Worm (Caenorhabditis elegans) whole organism, young adult: ENCODE data around the gene nlp-50.

Source experiments
- F49E8.2 ChIP-seq: sonication (generic microtip); optimal IDR thresholded peaks from 3 replicates; lab custom pipeline; 2017; ENCODE audit warnings: missing genetic modification characterization, mild to moderate bottlenecking, missing compliant biosample characterization, antibody characterized with exemption, moderate library complexity; ENCODE audit not compliant: insufficient read depth
- F57A8.1 ChIP-seq: fragments of 200-800 bp; sonication (Bioruptor generic); optimal IDR thresholded peaks from 2 replicates; lab custom pipeline; 2018; ENCODE audit warnings: mild to moderate bottlenecking, missing genetic modification characterization, moderate library complexity, missing compliant biosample characterization
- K11D2.4 ChIP-seq: fragments of 200-800 bp; sonication (Bioruptor generic); IDR thresholded peaks from 2 replicates; pipeline ENCODE4 v1.3.6; 2022; ENCODE audit warnings: missing genetic modification reagents, missing genetic modification characterization, missing compliant biosample characterization
- Y53F4B.3 ChIP-seq: fragments of 200-800 bp; sonication (Bioruptor generic); IDR thresholded peaks from 2 replicates; pipeline ENCODE4 v1.3.6; 2022; ENCODE audit warnings: missing genetic modification reagents, missing genetic modification characterization, missing compliant biosample characterization
- akir-1 ChIP-seq: fragments of 200-800 bp; sonication (Bioruptor generic); optimal IDR thresholded peaks from 2 replicates; lab custom pipeline; 2018; ENCODE audit warnings: mild to moderate bottlenecking, missing genetic modification characterization, moderate library complexity, missing compliant biosample characterization
- ama-1 ChIP-seq, 3 experiments: fragments of 150-350 bp in 1 of 3; sonication (generic microtip) in 2 of 3; optimal IDR thresholded peaks; 2 replicates each; lab custom pipeline; 2014 to 2018; ENCODE audit warnings: missing biosample characterization in 2 of 3, missing genetic modification characterization in 2 of 3, missing genetic modification reagents in 2 of 3
- athp-1 ChIP-seq: sonication (generic microtip); optimal IDR thresholded peaks from 2 replicates; lab custom pipeline; 2017; ENCODE audit warnings: mild to moderate bottlenecking, missing genetic modification characterization, missing compliant biosample characterization
- attf-3 ChIP-seq: fragments of 200-800 bp; sonication (Bioruptor generic); conservative IDR thresholded peaks from 2 replicates; pipeline ENCODE4 v1.3.6; 2022; ENCODE audit warnings: missing genetic modification reagents, missing genetic modification characterization, missing compliant biosample characterization
- attf-5 ChIP-seq: fragments of 200-800 bp; sonication (Bioruptor generic); optimal IDR thresholded peaks from 2 replicates; lab custom pipeline; 2018; ENCODE audit warnings: mild to moderate bottlenecking, missing genetic modification characterization, missing compliant biosample characterization
- ccch-3 ChIP-seq: fragments of 200-800 bp; sonication (Bioruptor generic); optimal IDR thresholded peaks from 2 replicates; lab custom pipeline; 2018; ENCODE audit warnings: mild to moderate bottlenecking, missing genetic modification characterization, missing compliant biosample characterization
- cebp-2 ChIP-seq: fragments of 200-800 bp; sonication (Bioruptor generic); IDR thresholded peaks from 2 replicates; pipeline ENCODE4 v1.3.6; 2022; ENCODE audit warnings: missing genetic modification characterization, missing compliant biosample characterization
- ceh-27 ChIP-seq: fragments of 200-800 bp; sonication (Bioruptor generic); optimal IDR thresholded peaks from 2 replicates; lab custom pipeline; 2018; ENCODE audit warnings: mild to moderate bottlenecking, missing genetic modification characterization, moderate library complexity, missing compliant biosample characterization
- dpl-1 ChIP-seq: fragments of 150-350 bp; optimal IDR thresholded peaks from 2 replicates; lab custom pipeline; 2014; ENCODE audit warnings: missing biosample characterization, missing genetic modification reagents, missing genetic modification characterization
- efl-1 ChIP-seq: fragments of 150-350 bp; optimal IDR thresholded peaks from 2 replicates; lab custom pipeline; 2014; ENCODE audit warnings: missing biosample characterization, missing genetic modification reagents, missing genetic modification characterization
- gei-17 ChIP-seq: fragments of 200-800 bp; sonication (Bioruptor generic); optimal IDR thresholded peaks from 2 replicates; lab custom pipeline; 2018; ENCODE audit warnings: mild to moderate bottlenecking, missing genetic modification characterization, missing compliant biosample characterization
- hmg-1.2 ChIP-seq: fragments of 200-800 bp; sonication (Bioruptor generic); IDR thresholded peaks from 2 replicates; pipeline ENCODE4 v1.3.6; 2022; ENCODE audit warnings: missing genetic modification reagents, missing genetic modification characterization, missing compliant biosample characterization
- hsf-1 ChIP-seq: fragments of 200-800 bp; sonication (Bioruptor generic); IDR thresholded peaks from 2 replicates; pipeline ENCODE4 v1.3.6; 2022; ENCODE audit warnings: missing genetic modification reagents, missing genetic modification characterization, missing compliant biosample characterization
- lin-35 ChIP-seq, 3 experiments: fragments of 150-350 bp in 2 of 3; sonication (generic microtip) in 1 of 3; optimal IDR thresholded peaks; 2 replicates each; lab custom pipeline; 2014 to 2018; ENCODE audit warnings: missing biosample characterization in 3 of 3, missing genetic modification characterization in 3 of 3, missing genetic modification reagents in 3 of 3
- lin-54 ChIP-seq: fragments of 200-800 bp; sonication (Bioruptor generic); optimal IDR thresholded peaks from 2 replicates; lab custom pipeline; 2018; ENCODE audit warnings: mild to moderate bottlenecking, missing genetic modification characterization, missing compliant biosample characterization
- lir-1 ChIP-seq: fragments of 200-800 bp; sonication (Bioruptor generic); conservative IDR thresholded peaks from 2 replicates; pipeline ENCODE4 v1.3.6; 2022; ENCODE audit warnings: missing genetic modification reagents, missing genetic modification characterization, missing compliant biosample characterization
- lsl-1 ChIP-seq: fragments of 200-800 bp; sonication (Bioruptor generic); optimal IDR thresholded peaks from 2 replicates; lab custom pipeline; 2018; ENCODE audit warnings: mild to moderate bottlenecking, missing genetic modification characterization, moderate library complexity, missing compliant biosample characterization
- mcd-1 ChIP-seq: fragments of 200-800 bp; sonication (Bioruptor generic); IDR thresholded peaks from 2 replicates; pipeline ENCODE4 v1.3.6; 2022; ENCODE audit warnings: missing genetic modification reagents, missing genetic modification characterization, missing compliant biosample characterization
- nfya-1 ChIP-seq: sonication (generic microtip); optimal IDR thresholded peaks from 2 replicates; lab custom pipeline; 2017; ENCODE audit warnings: antibody characterized with exemption, missing compliant biosample characterization, missing genetic modification characterization, borderline replicate concordance; ENCODE audit not compliant: insufficient read depth
- nhr-27 ChIP-seq: fragments of 200-800 bp; sonication (Bioruptor generic); optimal IDR thresholded peaks from 2 replicates; lab custom pipeline; 2018; ENCODE audit warnings: mild to moderate bottlenecking, missing genetic modification characterization, moderate library complexity, missing compliant biosample characterization
- pha-4 ChIP-seq: fragments of 150-350 bp; sonication (generic microtip); optimal IDR thresholded peaks from 2 replicates; lab custom pipeline; 2014; ENCODE audit warnings: missing biosample characterization, missing genetic modification reagents, missing genetic modification characterization
- rec-8 ChIP-seq, 2 experiments: sonication (generic microtip); optimal IDR thresholded peaks; 2 replicates each; lab custom pipeline; 2016; ENCODE audit warnings: mild to moderate bottlenecking in 2 of 2, missing genetic modification characterization in 2 of 2, missing genetic modification reagents in 2 of 2, missing genotype in 2 of 2, missing biosample characterization in 1 of 2, missing compliant biosample characterization in 1 of 2, moderate library complexity in 1 of 2
- sdz-38 ChIP-seq: sonication (generic microtip); optimal IDR thresholded peaks from 2 replicates; lab custom pipeline; 2016; ENCODE audit warnings: missing genotype, missing genetic modification characterization, missing compliant biosample characterization
- sea-2 ChIP-seq: fragments of 200-800 bp; sonication (Bioruptor generic); IDR thresholded peaks from 2 replicates; pipeline ENCODE4 v1.3.6; 2022; ENCODE audit warnings: missing genetic modification characterization, missing compliant biosample characterization
- snpc-1.3 ChIP-seq: sonication (generic microtip); optimal IDR thresholded peaks from 2 replicates; lab custom pipeline; 2017; ENCODE audit warnings: missing genetic modification characterization, mild to moderate bottlenecking, missing compliant biosample characterization, antibody characterized with exemption, moderate library complexity, missing genotype, missing genetic modification reagents; ENCODE audit not compliant: insufficient read depth
- somi-1 ChIP-seq: fragments of 200-800 bp; sonication (Bioruptor generic); optimal IDR thresholded peaks from 2 replicates; lab custom pipeline; 2018; ENCODE audit warnings: mild to moderate bottlenecking, missing genetic modification characterization, missing compliant biosample characterization
- tbp1 ChIP-seq: fragments of 200-800 bp; sonication (Bioruptor generic); optimal IDR thresholded peaks from 2 replicates; lab custom pipeline; 2018; ENCODE audit warnings: mild to moderate bottlenecking, missing genetic modification characterization, missing compliant biosample characterization
- tbx-9 ChIP-seq: sonication (generic microtip); optimal IDR thresholded peaks from 2 replicates; lab custom pipeline; 2016; ENCODE audit warnings: borderline replicate concordance, missing genetic modification characterization, inconsistent platforms, missing compliant biosample characterization
- unc-62 ChIP-seq: fragments of 150-350 bp; optimal IDR thresholded peaks from 2 replicates; lab custom pipeline; 2014; ENCODE audit warnings: missing biosample characterization, missing genetic modification reagents, missing genetic modification characterization

The nlp-50 gene

ce11 chrII:6750929-6751328, 13.9 kb upstream of the nlp-50 start, which contains the start of gene F41G3.20:
Gene F41G3.20, minus strand, starts transcription at chrII:6751029.
- TF ChIP-seq snpc-1.3 (tag; lab: Kevin White, UChicago), result no peak
- TF ChIP-seq hmg-1.2 (GFP tag; lab: Robert Waterston, UW), result no peak
- no peak for TF ChIP-seq ceh-27 (GFP tag; lab: Kevin White, UChicago)
- no peak for TF ChIP-seq cebp-2 (GFP tag; lab: Robert Waterston, UW)
- no peak for TF ChIP-seq tbp1 (GFP tag; lab: Kevin White, UChicago)
- TF ChIP-seq dpl-1 (GFP tag; lab: Kevin White, UChicago), result no peak
- no peak for TF ChIP-seq attf-5 (GFP tag; lab: Kevin White, UChicago)
- no peak for TF ChIP-seq ccch-3
- TF ChIP-seq sdz-38 (tag; lab: Kevin White, UChicago), result no peak
- TF ChIP-seq lin-54 (GFP tag; lab: Kevin White, UChicago), result no peak
- no peak for TF ChIP-seq lsl-1 (GFP tag; lab: Kevin White, UChicago)
- TF ChIP-seq ama-1 (optimal IDR thresholded peaks at IDR 0.05; lab: Kevin White, UChicago), result no peak
- TF ChIP-seq ama-1 (GFP tag; optimal IDR thresholded peaks at IDR 0.05; lab: Kevin White, UChicago), result no peak
- no peak for TF ChIP-seq K11D2.4 (GFP tag; lab: Robert Waterston, UW)
- no peak for TF ChIP-seq unc-62
- no peak for TF ChIP-seq hsf-1 (GFP tag; lab: Robert Waterston, UW)
- no peak for TF ChIP-seq attf-3 (GFP tag; lab: Robert Waterston, UW)
- no peak for TF ChIP-seq rec-8 (tag; optimal IDR thresholded peaks at IDR 0.05; lab: Kevin White, UChicago)
- no peak for TF ChIP-seq Y53F4B.3 (GFP tag; lab: Robert Waterston, UW)
- TF ChIP-seq F49E8.2 (tag; lab: Kevin White, UChicago), result no peak
- no peak for TF ChIP-seq nhr-27 (tag; lab: Kevin White, UChicago)

DNA sequence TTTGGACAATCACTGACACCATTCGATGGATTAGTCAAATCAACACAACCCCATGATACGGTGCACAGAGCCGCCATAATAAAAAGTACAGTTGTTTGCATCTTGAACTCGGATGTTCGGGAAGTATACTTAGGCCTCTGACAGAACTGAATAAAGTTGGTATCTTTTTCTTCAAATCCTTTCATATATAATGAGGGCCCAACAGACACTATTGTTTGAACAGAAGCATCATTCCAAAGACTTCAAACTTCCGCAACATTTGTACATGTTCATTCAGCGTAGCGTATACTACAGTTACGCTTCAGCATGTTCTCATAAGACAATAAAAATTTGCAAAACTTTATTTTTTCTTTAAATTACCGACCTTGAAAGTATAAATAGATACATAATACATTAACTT, 12.8 kb upstream of the nlp-50 start, which contains the start of gene F41G3.19:
TSS of gene F41G3.19 (minus strand) at position 101 of the 400 bp plus-strand sequence.
- TF ChIP-seq sea-2 (GFP tag; lab: Robert Waterston, UW) (no peak), nfya-1 (tag; lab: Kevin White, UChicago) (no peak), gei-17 (no peak), lin-35 (GFP tag; optimal IDR thresholded peaks at IDR 0.05; lab: Kevin White, UChicago) (no peak), somi-1 (GFP tag; lab: Kevin White, UChicago) (no peak)

DNA sequence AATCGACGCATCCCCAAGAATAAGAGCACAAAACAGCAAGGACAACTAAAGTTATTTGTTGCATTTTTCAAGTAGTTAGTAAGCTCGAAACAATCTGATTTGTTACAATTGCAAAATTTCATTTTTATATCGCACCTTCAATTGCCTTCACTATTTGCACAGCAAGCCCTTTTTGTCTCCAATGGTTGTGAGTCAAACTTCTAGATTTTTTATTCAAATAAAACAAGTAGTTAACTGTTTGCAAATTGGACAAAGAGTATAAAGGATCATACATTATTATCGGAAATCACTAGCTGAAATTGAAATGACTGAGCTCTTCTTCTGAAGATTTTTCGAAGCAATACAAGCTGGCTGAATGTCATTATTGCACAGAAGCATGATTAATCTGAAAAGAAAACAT, 12.0 kb upstream of the nlp-50 start, which contains the start of gene F41G3.21:
TSS of gene F41G3.21 (minus strand) at position 101 of the 400 bp plus-strand sequence.
- TF ChIP-seq tbx-9 (no peak), akir-1 (no peak), efl-1 (GFP tag; lab: Kevin White, UChicago) (no peak), lin-54 (GFP tag; lab: Kevin White, UChicago) (no peak), lir-1 (GFP tag; lab: Robert Waterston, UW) (no peak), mcd-1 (GFP tag; lab: Robert Waterston, UW) (no peak), pha-4 (tag; lab: Kevin White, UChicago) (no peak), athp-1 (no peak), F57A8.1 (GFP tag; lab: Kevin White, UChicago) (no peak)
